Worm (Caenorhabditis elegans): ENCODE data around the gene T16G1.2.

T16G1.2 gene

ce11 chrV:12974047-12974446 lies 44.8 kb downstream of the T16G1.2 start:
- no peak for TF ChIP-seq nhr-80 (tag; optimal IDR thresholded peaks at IDR 0.05)
- TF ChIP-seq dpl-1 (GFP tag; optimal IDR thresholded peaks at IDR 0.05), result no peak
- no peak for TF ChIP-seq unc-130 (GFP tag; optimal IDR thresholded peaks at IDR 0.05)
- no peak for TF ChIP-seq ztf-28 (GFP tag; IDR thresholded peaks at IDR 0.05)
- TF ChIP-seq attf-5 (GFP tag; optimal IDR thresholded peaks at IDR 0.05), result no peak
- TF ChIP-seq ccch-3 (GFP tag; optimal IDR thresholded peaks at IDR 0.05), result no peak
- TF ChIP-seq F57C9.4 (tag; optimal IDR thresholded peaks at IDR 0.05), result no peak
- TF ChIP-seq F49E8.2 (tag; optimal IDR thresholded peaks at IDR 0.05; ENCODE audit: insufficient read depth), result no peak
- no peak for TF ChIP-seq him-1 (tag; optimal IDR thresholded peaks at IDR 0.05)
- TF ChIP-seq Y53G8AR.9 (GFP tag; conservative IDR thresholded peaks at IDR 0.05), result no peak

Measured in whole organism, young adult.